Worm (Caenorhabditis elegans): ENCODE data around the gene odc-1.

ce11 chrV:6919251-6919650 is 19.2 kb upstream of the odc-1 start:
- TF ChIP-seq unc-62 (GFP tag; optimal IDR thresholded peaks at IDR 0.05): no peak
- TF ChIP-seq elt-1 (tag; optimal IDR thresholded peaks at IDR 0.05): no peak
- TF ChIP-seq sea-2 (GFP tag; optimal IDR thresholded peaks at IDR 0.05): no peak
- TF ChIP-seq ztf-11 (tag; optimal IDR thresholded peaks at IDR 0.05): no peak
- TF ChIP-seq nhr-237 (tag; optimal IDR thresholded peaks at IDR 0.05): no peak
- no peak for TF ChIP-seq ztf-4 (tag; optimal IDR thresholded peaks at IDR 0.05)
- TF ChIP-seq nhr-25 (tag; optimal IDR thresholded peaks at IDR 0.05): no peak
- no peak for TF ChIP-seq mdl-1 (tag; optimal IDR thresholded peaks at IDR 0.05)
- no peak for TF ChIP-seq R02D3.7 (tag; optimal IDR thresholded peaks at IDR 0.05)
- no peak for TF ChIP-seq nhr-11 (tag; optimal IDR thresholded peaks at IDR 0.05)
- no peak for TF ChIP-seq snpc-4 (tag; optimal IDR thresholded peaks at IDR 0.05)

Measured in whole organism, L3 larva.